Fruit fly (Drosophila melanogaster) whole organism, embryonic: ENCODE results near the gene Uba2.
A peak's percentile ranks its signal among the peaks of the same experiment; 100 is the strongest.

Source experiments
- Antp ChIP-seq: fragments of 200-800 bp; sonication (Bioruptor generic); optimal IDR thresholded peaks from 3 replicates; lab custom pipeline; 2016; ENCODE audit warnings: missing biosample characterization, missing genetic modification characterization
- CG10543 ChIP-seq: fragments of 200-800 bp; sonication (Bioruptor generic); optimal IDR thresholded peaks from 3 replicates; lab custom pipeline; 2017; ENCODE audit warnings: missing biosample characterization, mild to moderate bottlenecking, missing genetic modification characterization, moderate library complexity
- CG10979 ChIP-seq: fragments of 200-800 bp; sonication (Bioruptor generic); optimal IDR thresholded peaks from 2 replicates; lab custom pipeline; 2018; ENCODE audit warnings: missing biosample characterization, mild to moderate bottlenecking, missing genetic modification characterization, moderate library complexity
- CG11398 ChIP-seq: fragments of 200-800 bp; sonication (Bioruptor generic); optimal IDR thresholded peaks from 2 replicates; lab custom pipeline; 2016; ENCODE audit warnings: missing biosample characterization, missing genetic modification characterization
- CG11695 ChIP-seq: fragments of 200-800 bp; sonication (Bioruptor generic); IDR thresholded peaks from 3 replicates; pipeline ENCODE4 v1.3.6; 2022; ENCODE audit warnings: missing biosample characterization, missing genetic modification characterization
- CG12071 ChIP-seq: fragments of 200-800 bp; sonication (Bioruptor generic); optimal IDR thresholded peaks from 3 replicates; lab custom pipeline; 2018; ENCODE audit warnings: missing biosample characterization, mild to moderate bottlenecking, missing genetic modification characterization
- CG12769 ChIP-seq: fragments of 200-800 bp; sonication (Bioruptor generic); optimal IDR thresholded peaks from 2 replicates; lab custom pipeline; 2019; ENCODE audit warnings: missing biosample characterization, mild to moderate bottlenecking, missing genetic modification characterization, moderate library complexity
- CG13123 ChIP-seq: fragments of 200-800 bp; sonication (Bioruptor generic); optimal IDR thresholded peaks from 2 replicates; lab custom pipeline; 2016; ENCODE audit warnings: missing biosample characterization, missing genetic modification characterization
- CG13287 ChIP-seq: fragments of 200-800 bp; sonication (Bioruptor generic); IDR thresholded peaks from 2 replicates; pipeline ENCODE4 v1.3.6; 2022; ENCODE audit warnings: missing biosample characterization, missing genetic modification characterization; ENCODE audit not compliant: partially characterized antibody
- CG13296 ChIP-seq: fragments of 200-800 bp; sonication (Bioruptor generic); optimal IDR thresholded peaks from 3 replicates; lab custom pipeline; 2018; ENCODE audit warnings: missing biosample characterization, mild to moderate bottlenecking, missing genetic modification characterization
- CG13624 ChIP-seq: fragments of 200-800 bp; sonication (Bioruptor generic); optimal IDR thresholded peaks from 2 replicates; lab custom pipeline; 2016; ENCODE audit warnings: missing biosample characterization, missing genetic modification characterization
- CG14667 ChIP-seq: fragments of 200-800 bp; sonication (Bioruptor generic); IDR thresholded peaks from 2 replicates; pipeline ENCODE4 v1.3.6; 2022; ENCODE audit warnings: missing biosample characterization, missing genetic modification characterization
- CG14710 ChIP-seq: fragments of 200-800 bp; sonication (Bioruptor generic); optimal IDR thresholded peaks from 3 replicates; lab custom pipeline; 2019; ENCODE audit warnings: missing biosample characterization, mild to moderate bottlenecking, missing genetic modification characterization, moderate library complexity
- CG14860 ChIP-seq: fragments of 200-800 bp; sonication (Bioruptor generic); IDR thresholded peaks from 3 replicates; pipeline ENCODE4 v1.3.6; 2022; ENCODE audit warnings: missing biosample characterization, missing genetic modification characterization; ENCODE audit not compliant: partially characterized antibody
- CG15011 ChIP-seq: fragments of 200-800 bp; sonication (Bioruptor generic); optimal IDR thresholded peaks from 3 replicates; lab custom pipeline; 2018; ENCODE audit warnings: missing biosample characterization, mild to moderate bottlenecking, missing genetic modification characterization
- CG15269 ChIP-seq: fragments of 200-800 bp; sonication (Bioruptor generic); optimal IDR thresholded peaks from 2 replicates; lab custom pipeline; 2018; ENCODE audit warnings: missing biosample characterization, mild to moderate bottlenecking, missing genetic modification characterization, moderate library complexity
- CG17328 ChIP-seq: fragments of 200-800 bp; sonication (Bioruptor generic); IDR thresholded peaks from 2 replicates; pipeline ENCODE4 v1.3.6; 2022; ENCODE audit warnings: missing biosample characterization, missing genetic modification characterization
- CG2129 ChIP-seq: fragments of 200-800 bp; sonication (Bioruptor generic); IDR thresholded peaks from 2 replicates; pipeline ENCODE4 v1.3.6; 2022; ENCODE audit warnings: missing biosample characterization, missing genetic modification characterization; ENCODE audit not compliant: partially characterized antibody
- CG31365 ChIP-seq: fragments of 200-800 bp; sonication (Bioruptor generic); optimal IDR thresholded peaks from 2 replicates; lab custom pipeline; 2018; ENCODE audit warnings: missing biosample characterization, mild to moderate bottlenecking, missing genetic modification characterization
- CG34224 ChIP-seq: fragments of 200-800 bp; sonication (Bioruptor generic); IDR thresholded peaks from 3 replicates; pipeline ENCODE4 v1.3.6; 2022; ENCODE audit warnings: missing biosample characterization, missing genetic modification characterization; ENCODE audit not compliant: partially characterized antibody
- CG4404 ChIP-seq: fragments of 200-800 bp; sonication (Bioruptor generic); IDR thresholded peaks from 2 replicates; pipeline ENCODE4 v1.3.6; 2022; ENCODE audit warnings: missing biosample characterization, missing genetic modification characterization
- CG7839 ChIP-seq: fragments of 200-800 bp; sonication (Bioruptor generic); optimal IDR thresholded peaks from 3 replicates; lab custom pipeline; 2018; ENCODE audit warnings: missing biosample characterization, mild to moderate bottlenecking, missing genetic modification characterization, moderate library complexity
- CG8089 ChIP-seq: fragments of 200-800 bp; sonication (Bioruptor generic); optimal IDR thresholded peaks from 3 replicates; lab custom pipeline; 2016; ENCODE audit warnings: missing biosample characterization, missing genetic modification characterization
- CG9797 ChIP-seq: fragments of 200-800 bp; sonication (Bioruptor generic); optimal IDR thresholded peaks from 3 replicates; lab custom pipeline; 2018; ENCODE audit warnings: missing biosample characterization, mild to moderate bottlenecking, missing genetic modification characterization
- Deaf1 ChIP-seq: fragments of 200-800 bp; optimal IDR thresholded peaks from 3 replicates; lab custom pipeline; 2019; ENCODE audit warnings: missing biosample characterization, mild to moderate bottlenecking, missing genetic modification characterization, moderate library complexity
- Dip2 ChIP-seq: fragments of 200-800 bp; sonication (Bioruptor generic); IDR thresholded peaks from 2 replicates; pipeline ENCODE4 v1.3.6; 2022; ENCODE audit warnings: missing biosample characterization, missing genetic modification characterization
- Ets65A ChIP-seq: fragments of 200-800 bp; sonication (Bioruptor generic); peaks from one replicate; lab custom pipeline; 2016; ENCODE audit warnings: missing biosample characterization, missing genetic modification characterization
- Ets97D ChIP-seq: fragments of 200-800 bp; sonication (Bioruptor generic); optimal IDR thresholded peaks from 3 replicates; lab custom pipeline; 2016; ENCODE audit warnings: missing biosample characterization, missing genetic modification characterization
- Max ChIP-seq: fragments of 200-800 bp; sonication (Bioruptor generic); optimal IDR thresholded peaks from 2 replicates; lab custom pipeline; 2016; ENCODE audit warnings: missing biosample characterization, mild to moderate bottlenecking, missing genetic modification characterization
- Mes4 ChIP-seq: fragments of 200-800 bp; sonication (Bioruptor generic); optimal IDR thresholded peaks from 2 replicates; lab custom pipeline; 2016; ENCODE audit warnings: missing biosample characterization, missing genetic modification characterization
- Nf-YC ChIP-seq: fragments of 200-800 bp; optimal IDR thresholded peaks from 3 replicates; lab custom pipeline; 2019; ENCODE audit warnings: missing biosample characterization, mild to moderate bottlenecking, missing genetic modification characterization, moderate library complexity
- Tbp ChIP-seq: fragments of >200 bp; optimal IDR thresholded peaks from 2 replicates; lab custom pipeline; 2018; ENCODE audit warnings: missing biosample characterization, missing genetic modification characterization
- al ChIP-seq: fragments of 200-800 bp; sonication (Bioruptor generic); IDR thresholded peaks from 2 replicates; pipeline ENCODE4 v1.3.6; 2022; ENCODE audit warnings: missing biosample characterization, missing genetic modification characterization
- amos ChIP-seq: fragments of 200-800 bp; sonication (Bioruptor generic); IDR thresholded peaks from 2 replicates; pipeline ENCODE4 v1.3.6; 2022; ENCODE audit warnings: missing biosample characterization, missing genetic modification characterization; ENCODE audit not compliant: partially characterized antibody
- aop ChIP-seq: fragments of 200-800 bp; sonication (Bioruptor generic); IDR thresholded peaks from 2 replicates; pipeline ENCODE4 v1.3.6; 2022; ENCODE audit warnings: missing biosample characterization, missing genetic modification characterization
- ara ChIP-seq: fragments of 200-800 bp; sonication (Bioruptor generic); IDR thresholded peaks from 2 replicates; pipeline ENCODE4 v1.3.6; 2022; ENCODE audit warnings: missing biosample characterization, missing genetic modification characterization
- ase ChIP-seq: fragments of 200-800 bp; sonication (Bioruptor generic); IDR thresholded peaks from 3 replicates; pipeline ENCODE4 v1.3.6; 2022; ENCODE audit warnings: missing biosample characterization, missing genetic modification characterization
- ato ChIP-seq: fragments of 200-800 bp; sonication (Bioruptor generic); IDR thresholded peaks from 2 replicates; pipeline ENCODE4 v1.3.6; 2022; ENCODE audit warnings: missing biosample characterization, missing genetic modification characterization; ENCODE audit not compliant: partially characterized antibody
- corto ChIP-seq: fragments of 200-800 bp; sonication (Bioruptor generic); optimal IDR thresholded peaks from 2 replicates; lab custom pipeline; 2016; ENCODE audit warnings: missing biosample characterization, mild to moderate bottlenecking, missing genetic modification characterization, moderate library complexity
- crc ChIP-seq: fragments of 200-800 bp; sonication (Bioruptor generic); optimal IDR thresholded peaks from 2 replicates; lab custom pipeline; 2016; ENCODE audit warnings: missing biosample characterization, missing genetic modification characterization
- dmrt99B ChIP-seq: fragments of 200-800 bp; sonication (Bioruptor generic); optimal IDR thresholded peaks from 2 replicates; lab custom pipeline; 2018; ENCODE audit warnings: missing biosample characterization, mild to moderate bottlenecking, missing genetic modification characterization, moderate library complexity
- dysf ChIP-seq: fragments of 200-800 bp; sonication (Bioruptor generic); IDR thresholded peaks from 3 replicates; pipeline ENCODE4 v1.3.6; 2022; ENCODE audit warnings: missing biosample characterization, missing genetic modification characterization
- hbn ChIP-seq: fragments of 200-800 bp; sonication (Bioruptor generic); IDR thresholded peaks from 2 replicates; pipeline ENCODE4 v1.3.6; 2022; ENCODE audit warnings: missing biosample characterization, missing genetic modification characterization; ENCODE audit not compliant: partially characterized antibody
- insv ChIP-seq, 2 experiments: fragments of 200-800 bp; sonication (Bioruptor generic); optimal IDR thresholded peaks; 3 replicates each; lab custom pipeline; 2016 to 2018; ENCODE audit warnings: missing biosample characterization in 2 of 2, missing genetic modification characterization in 2 of 2
- lov ChIP-seq, 2 experiments: fragments of 200-800 bp in 1 of 2; fragments of >200 bp in 1 of 2; sonication (Bioruptor generic) in 1 of 2; IDR thresholded peaks in 1 of 2; optimal IDR thresholded peaks in 1 of 2; 2 replicates in 1 of 2; 3 replicates in 1 of 2; pipeline versions ENCODE4 v1.3.6 to Lab custom; 2017 to 2022; ENCODE audit warnings: missing biosample characterization in 1 of 2, missing genetic modification characterization in 1 of 2
- pb ChIP-seq: fragments of 200-800 bp; sonication (Bioruptor generic); optimal IDR thresholded peaks from 3 replicates; lab custom pipeline; 2016; ENCODE audit warnings: missing biosample characterization, missing genetic modification characterization
- sd ChIP-seq: fragments of 200-800 bp; sonication (Bioruptor generic); optimal IDR thresholded peaks from 3 replicates; lab custom pipeline; 2018; ENCODE audit warnings: missing biosample characterization, mild to moderate bottlenecking, missing genetic modification characterization, moderate library complexity
- shn ChIP-seq: fragments of 200-800 bp; sonication (Bioruptor generic); optimal IDR thresholded peaks from 3 replicates; lab custom pipeline; 2016; ENCODE audit warnings: missing biosample characterization, missing genetic modification characterization
- vvl ChIP-seq: fragments of 200-800 bp; sonication (Bioruptor generic); IDR thresholded peaks from 2 replicates; pipeline ENCODE4 v1.3.6; 2022; ENCODE audit warnings: missing biosample characterization, missing genetic modification characterization
- zf30C ChIP-seq: fragments of 200-800 bp; sonication (Bioruptor generic); optimal IDR thresholded peaks from 3 replicates; lab custom pipeline; 2018; ENCODE audit warnings: missing biosample characterization, mild to moderate bottlenecking, missing genetic modification characterization

The Uba2 gene

dm6 chr3L:8151727-8152199 lies 24.1 kb upstream of the Uba2 start, which contains the start of gene CG13676:
CG13676 (minus strand) TSS chr3L:8151813.
- TF ChIP-seq CG8089 (GFP tag; lab: Kevin White, UChicago) = no peak
- TF ChIP-seq insv (GFP tag; optimal IDR thresholded peaks at IDR 0.05; lab: Kevin White, UChicago) = no peak
- no peak for TF ChIP-seq CG12071
- TF ChIP-seq lov (optimal IDR thresholded peaks at IDR 0.05; lab: Kevin White, UChicago) = no peak
- no peak for TF ChIP-seq lov (GFP tag; IDR thresholded peaks at IDR 0.05; lab: Robert Waterston, UW)
- TF ChIP-seq CG10543 (GFP tag; lab: Kevin White, UChicago) = peak; percentile 40
- TF ChIP-seq Tbp (GFP tag; lab: Kevin White, UChicago) = no peak
- TF ChIP-seq crc (GFP tag; lab: Kevin White, UChicago) = no peak
- no peak for TF ChIP-seq CG4404
- no peak for TF ChIP-seq aop
- no peak for TF ChIP-seq CG13296 (GFP tag; lab: Kevin White, UChicago)
- peak; percentile 45 for TF ChIP-seq Deaf1 (tag; lab: Kevin White, UChicago)
- no peak for TF ChIP-seq Max (GFP tag; lab: Kevin White, UChicago)
- TF ChIP-seq CG34224 (GFP tag; lab: Robert Waterston, UW) = peak; percentile 49; the same call in 2 of the 3 replicates
- TF ChIP-seq CG2129 (GFP tag; lab: Robert Waterston, UW) = no peak
- TF ChIP-seq al = no peak
- no peak for TF ChIP-seq pb (GFP tag; lab: Kevin White, UChicago)
- TF ChIP-seq dysf (GFP tag; lab: Robert Waterston, UW) = no peak
- TF ChIP-seq amos (GFP tag; lab: Robert Waterston, UW) = no peak
- peak; percentile 66 for TF ChIP-seq corto
- no peak for TF ChIP-seq CG14667 (GFP tag; lab: Robert Waterston, UW)
- no peak for TF ChIP-seq CG15011 (GFP tag; lab: Kevin White, UChicago)
- peak; percentile 34; the same call in 1 of the 2 replicates for TF ChIP-seq hbn (GFP tag; lab: Robert Waterston, UW)
- no peak for TF ChIP-seq CG15269 (tag; lab: Kevin White, UChicago)
- no peak for TF ChIP-seq dmrt99B (tag; lab: Kevin White, UChicago)
- TF ChIP-seq CG31365 (tag; lab: Kevin White, UChicago) = no peak
- no peak for TF ChIP-seq CG14860 (GFP tag; lab: Robert Waterston, UW)
- TF ChIP-seq CG14710 (tag; lab: Kevin White, UChicago) = no peak
- 0 out of 2 replicates have a peak, but pooled peaks have one; percentile 41 for TF ChIP-seq vvl (GFP tag; lab: Robert Waterston, UW)
- TF ChIP-seq CG13123 (GFP tag; lab: Kevin White, UChicago) = no peak
- TF ChIP-seq CG11398 = no peak
- peak; percentile 58 for TF ChIP-seq CG12769 (tag; lab: Kevin White, UChicago)
- TF ChIP-seq CG7839 (tag; lab: Kevin White, UChicago) = no peak
- TF ChIP-seq CG13624 (GFP tag; lab: Kevin White, UChicago) = no peak
- no peak for TF ChIP-seq ato (GFP tag; lab: Robert Waterston, UW)
- TF ChIP-seq CG9797 = no peak
- TF ChIP-seq CG11695 (GFP tag; lab: Robert Waterston, UW) = no peak
- peak; percentile 34 for TF ChIP-seq Nf-YC (tag; lab: Kevin White, UChicago)
- no peak for TF ChIP-seq Mes4 (GFP tag; lab: Kevin White, UChicago)
- no peak for TF ChIP-seq CG17328 (GFP tag; lab: Robert Waterston, UW)
- peak; percentile 20 for TF ChIP-seq sd (tag; lab: Kevin White, UChicago)
- TF ChIP-seq CG13287 (GFP tag; lab: Robert Waterston, UW) = peak; percentile 36
- no peak for TF ChIP-seq ase
- no peak for TF ChIP-seq ara (GFP tag; lab: Robert Waterston, UW)
- no peak for TF ChIP-seq Ets97D (GFP tag; lab: Kevin White, UChicago)
- no peak for TF ChIP-seq Antp (GFP tag; lab: Kevin White, UChicago)
- no peak for TF ChIP-seq shn (GFP tag; lab: Kevin White, UChicago)
- no peak for TF ChIP-seq Dip2 (GFP tag; lab: Robert Waterston, UW)
- TF ChIP-seq CG10979 (tag; lab: Kevin White, UChicago) = no peak
- TF ChIP-seq zf30C (GFP tag; lab: Kevin White, UChicago) = no peak
- TF ChIP-seq Ets65A (GFP tag; lab: Kevin White, UChicago) = peak; percentile 35
